Worm (Caenorhabditis elegans) whole organism, L1 larva: ENCODE data around the gene let-70.

Source experiments
- alr-1 ChIP-seq: fragments of 200-800 bp; sonication (Bioruptor generic); optimal IDR thresholded peaks from 2 replicates; lab custom pipeline; 2018; ENCODE audit warnings: borderline replicate concordance, mild to moderate bottlenecking, missing genetic modification characterization, missing compliant biosample characterization
- aly-2 ChIP-seq: fragments of 150-350 bp; optimal IDR thresholded peaks from 2 replicates; lab custom pipeline; 2014; ENCODE audit warnings: missing biosample characterization, missing genetic modification characterization
- blmp-1 ChIP-seq: fragments of 150-350 bp; optimal IDR thresholded peaks from 2 replicates; lab custom pipeline; 2014; ENCODE audit warnings: missing biosample characterization, missing genetic modification characterization
- ces-1 ChIP-seq: fragments of 150-350 bp; optimal IDR thresholded peaks from 2 replicates; lab custom pipeline; 2014; ENCODE audit warnings: missing biosample characterization, missing genetic modification reagents, missing genetic modification characterization
- elt-3 ChIP-seq, 6 experiments: fragments of 150-350 bp in 1 of 6; sonication (generic microtip); optimal IDR thresholded peaks; 2 replicates each; lab custom pipeline; 2017 to 2018; ENCODE audit warnings: missing biosample characterization in 6 of 6, missing genetic modification characterization in 6 of 6, inconsistent platforms in 1 of 6
- fkh-10 ChIP-seq: sonication (generic microtip); optimal IDR thresholded peaks from 2 replicates; lab custom pipeline; 2017; ENCODE audit warnings: missing biosample characterization, missing genetic modification reagents, missing genetic modification characterization
- fkh-4 ChIP-seq: sonication (generic microtip); optimal IDR thresholded peaks from 2 replicates; lab custom pipeline; 2016; ENCODE audit warnings: missing compliant biosample characterization, missing genetic modification characterization, borderline replicate concordance
- lin-39 ChIP-seq: fragments of 150-350 bp; optimal IDR thresholded peaks from 2 replicates; lab custom pipeline; 2014; ENCODE audit warnings: missing biosample characterization, missing genetic modification reagents, missing genetic modification characterization
- sox-4 ChIP-seq: sonication (generic microtip); optimal IDR thresholded peaks from 2 replicates; lab custom pipeline; 2016; ENCODE audit warnings: missing genetic modification characterization, missing compliant biosample characterization
- unc-130 ChIP-seq: fragments of 150-350 bp; optimal IDR thresholded peaks from 2 replicates; lab custom pipeline; 2017; ENCODE audit warnings: missing biosample characterization, missing genetic modification characterization, inconsistent platforms

DNA sequence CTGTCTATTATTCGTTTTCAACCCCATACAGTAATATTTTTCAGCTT lies 43.6 kb downstream of the let-70 start, which contains the start of gene kdin-1:
- no peak for TF ChIP-seq lin-39
- no peak for TF ChIP-seq fkh-4 (tag; lab: Kevin White, UChicago)
- TF ChIP-seq fkh-10 (GFP tag; lab: Kevin White, UChicago) = no peak
- TF ChIP-seq elt-3 (tag; optimal IDR thresholded peaks at IDR 0.05; lab: Kevin White, UChicago) = no peak
- TF ChIP-seq blmp-1 = no peak
- TF ChIP-seq sox-4 (tag; lab: Kevin White, UChicago) = no peak
- no peak for TF ChIP-seq aly-2 (tag; lab: Kevin White, UChicago)
- TF ChIP-seq alr-1 (tag; lab: Kevin White, UChicago) = no peak
- no peak for TF ChIP-seq unc-130 (tag; lab: Kevin White, UChicago)
- TF ChIP-seq ces-1 (GFP tag; lab: Kevin White, UChicago) = no peak
